Worm (Caenorhabditis elegans) whole organism, L2 larva: Measurements from ENCODE around the gene lurp-2.
A peak's percentile ranks its signal among the peaks of the same experiment; 100 is the strongest.
"Not testable (repeated sequence)": the region's sequence is repeated elsewhere in the genome, so short reads cannot be mapped to it uniquely, and the experiment has no call there.

Experiments
- C34F6.9 ChIP-seq: fragments of 150-350 bp; optimal IDR thresholded peaks from 2 replicates; lab custom pipeline; 2014; ENCODE audit warnings: missing biosample characterization, missing genetic modification characterization
- F13H6.1 ChIP-seq: sonication (generic microtip); optimal IDR thresholded peaks from 2 replicates; lab custom pipeline; 2016; ENCODE audit warnings: missing genetic modification characterization, missing compliant biosample characterization
- Y55F3AM.14 ChIP-seq: fragments of 200-800 bp; sonication (Bioruptor generic); optimal IDR thresholded peaks from 2 replicates; lab custom pipeline; 2018; ENCODE audit warnings: mild to moderate bottlenecking, missing genetic modification characterization, missing compliant biosample characterization
- alr-1 ChIP-seq: fragments of 150-350 bp; optimal IDR thresholded peaks from 2 replicates; lab custom pipeline; 2014; ENCODE audit warnings: missing biosample characterization, missing genetic modification characterization
- ama-1 ChIP-seq: fragments of 150-350 bp; optimal IDR thresholded peaks from 2 replicates; lab custom pipeline; 2018; ENCODE audit warnings: inconsistent platforms
- blmp-1 ChIP-seq: sonication (generic microtip); optimal IDR thresholded peaks from 2 replicates; lab custom pipeline; 2017; ENCODE audit warnings: missing genetic modification characterization, mild to moderate bottlenecking, missing compliant biosample characterization, antibody characterized with exemption, moderate library complexity; ENCODE audit not compliant: insufficient read depth
- ceh-16 ChIP-seq: fragments of 150-350 bp; optimal IDR thresholded peaks from 2 replicates; lab custom pipeline; 2014; ENCODE audit warnings: missing biosample characterization, missing genetic modification characterization
- ceh-82 ChIP-seq: fragments of 150-350 bp; optimal IDR thresholded peaks from 2 replicates; lab custom pipeline; 2014; ENCODE audit warnings: missing biosample characterization, missing genetic modification characterization
- crh-2 ChIP-seq: sonication (generic microtip); optimal IDR thresholded peaks from 2 replicates; lab custom pipeline; 2017; ENCODE audit warnings: missing biosample characterization, missing genetic modification characterization
- dmd-4 ChIP-seq: sonication (generic microtip); optimal IDR thresholded peaks from 2 replicates; lab custom pipeline; 2017; ENCODE audit warnings: missing biosample characterization, missing genetic modification characterization
- egl-27 ChIP-seq: sonication (generic microtip); optimal IDR thresholded peaks from 3 replicates; lab custom pipeline; 2017; ENCODE audit warnings: missing biosample characterization, missing genetic modification reagents, missing genetic modification characterization
- elt-1 ChIP-seq: fragments of 150-350 bp; optimal IDR thresholded peaks from 2 replicates; lab custom pipeline; 2014; ENCODE audit warnings: missing biosample characterization, missing genetic modification characterization
- fos-1 ChIP-seq: fragments of 150-350 bp; optimal IDR thresholded peaks from 2 replicates; lab custom pipeline; 2014; ENCODE audit warnings: missing biosample characterization, missing genetic modification characterization
- gmeb-1 ChIP-seq: fragments of 150-350 bp; optimal IDR thresholded peaks from 2 replicates; lab custom pipeline; 2014; ENCODE audit warnings: missing biosample characterization, missing genetic modification characterization
- lin-11 ChIP-seq: fragments of 150-350 bp; sonication (generic microtip); optimal IDR thresholded peaks from 2 replicates; lab custom pipeline; 2014; ENCODE audit warnings: missing biosample characterization, missing genetic modification characterization, inconsistent platforms, mixed read lengths
- lin-13 ChIP-seq: fragments of 150-350 bp; optimal IDR thresholded peaks from 2 replicates; lab custom pipeline; 2014; ENCODE audit warnings: missing biosample characterization, missing genetic modification reagents, missing genetic modification characterization
- mbf-1 ChIP-seq: sonication (generic microtip); optimal IDR thresholded peaks from 2 replicates; lab custom pipeline; 2017; ENCODE audit warnings: missing biosample characterization, missing genetic modification characterization
- mdl-1 ChIP-seq, 2 experiments: fragments of 150-350 bp in 1 of 2; sonication (generic microtip) in 1 of 2; optimal IDR thresholded peaks; 2 replicates each; lab custom pipeline; 2017; ENCODE audit warnings: missing biosample characterization in 2 of 2, missing genetic modification characterization in 2 of 2
- nhr-10 ChIP-seq: sonication (generic microtip); optimal IDR thresholded peaks from 2 replicates; lab custom pipeline; 2017; ENCODE audit warnings: missing biosample characterization, missing genetic modification characterization
- nhr-11 ChIP-seq: fragments of 150-350 bp; optimal IDR thresholded peaks from 2 replicates; lab custom pipeline; 2014; ENCODE audit warnings: missing biosample characterization, missing genetic modification characterization
- nhr-12 ChIP-seq: fragments of 150-350 bp; optimal IDR thresholded peaks from 2 replicates; lab custom pipeline; 2014; ENCODE audit warnings: missing biosample characterization, missing genetic modification characterization
- nhr-129 ChIP-seq: fragments of 150-350 bp; optimal IDR thresholded peaks from 2 replicates; lab custom pipeline; 2014; ENCODE audit warnings: missing biosample characterization, missing genetic modification characterization
- nhr-237 ChIP-seq: fragments of 150-350 bp; optimal IDR thresholded peaks from 2 replicates; lab custom pipeline; 2014; ENCODE audit warnings: missing biosample characterization, missing genetic modification characterization
- nhr-25 ChIP-seq: fragments of 150-350 bp; sonication (generic microtip); optimal IDR thresholded peaks from 3 replicates; lab custom pipeline; 2014; ENCODE audit warnings: missing biosample characterization, missing genetic modification characterization
- nhr-6 ChIP-seq: fragments of 150-350 bp; optimal IDR thresholded peaks from 2 replicates; lab custom pipeline; 2014; ENCODE audit warnings: missing biosample characterization, missing genetic modification characterization
- nhr-77 ChIP-seq: fragments of 150-350 bp; optimal IDR thresholded peaks from 2 replicates; lab custom pipeline; 2014; ENCODE audit warnings: missing biosample characterization, missing genetic modification characterization
- peb-1 ChIP-seq: fragments of 150-350 bp; optimal IDR thresholded peaks from 2 replicates; lab custom pipeline; 2014; ENCODE audit warnings: missing biosample characterization, missing genetic modification characterization
- sem-4 ChIP-seq: fragments of 150-350 bp; optimal IDR thresholded peaks from 2 replicates; lab custom pipeline; 2014; ENCODE audit warnings: missing biosample characterization, missing genetic modification reagents, missing genetic modification characterization
- sma-3 ChIP-seq: sonication (generic microtip); optimal IDR thresholded peaks from 2 replicates; lab custom pipeline; 2016; ENCODE audit warnings: missing genetic modification reagents, missing genetic modification characterization, missing compliant biosample characterization
- sma-9 ChIP-seq, 2 experiments: fragments of 150-350 bp in 1 of 2; sonication (generic microtip) in 1 of 2; optimal IDR thresholded peaks; 2 replicates each; lab custom pipeline; 2014 to 2016; ENCODE audit warnings: missing genetic modification characterization in 2 of 2, mild to moderate bottlenecking in 1 of 2, missing biosample characterization in 1 of 2, missing compliant biosample characterization in 1 of 2, missing genetic modification reagents in 1 of 2, moderate library complexity in 1 of 2
- snpc-4 ChIP-seq: fragments of 150-350 bp; optimal IDR thresholded peaks from 2 replicates; lab custom pipeline; 2014; ENCODE audit warnings: missing biosample characterization, missing genetic modification characterization
- unc-55 ChIP-seq: fragments of 150-350 bp; sonication (generic microtip); optimal IDR thresholded peaks from 3 replicates; lab custom pipeline; 2014; ENCODE audit warnings: missing biosample characterization, missing genetic modification reagents, missing genetic modification characterization
- unc-62 ChIP-seq: fragments of 150-350 bp; optimal IDR thresholded peaks from 2 replicates; lab custom pipeline; 2014; ENCODE audit warnings: missing biosample characterization, missing genetic modification reagents, missing genetic modification characterization
- zag-1 ChIP-seq: fragments of 150-350 bp; optimal IDR thresholded peaks from 2 replicates; lab custom pipeline; 2014; ENCODE audit warnings: missing biosample characterization, missing genetic modification characterization
- ztf-1 ChIP-seq: fragments of 200-800 bp; sonication (Bioruptor generic); conservative IDR thresholded peaks from 2 replicates; pipeline ENCODE4 v1.3.6; 2022; ENCODE audit warnings: missing genetic modification characterization, missing compliant biosample characterization
- ztf-11 ChIP-seq: sonication (generic microtip); optimal IDR thresholded peaks from 2 replicates; lab custom pipeline; 2017; ENCODE audit warnings: missing biosample characterization, missing genetic modification characterization
- ztf-4 ChIP-seq: fragments of 150-350 bp; optimal IDR thresholded peaks from 2 replicates; lab custom pipeline; 2014; ENCODE audit warnings: missing biosample characterization, missing genetic modification characterization

Gene lurp-2

DNA sequence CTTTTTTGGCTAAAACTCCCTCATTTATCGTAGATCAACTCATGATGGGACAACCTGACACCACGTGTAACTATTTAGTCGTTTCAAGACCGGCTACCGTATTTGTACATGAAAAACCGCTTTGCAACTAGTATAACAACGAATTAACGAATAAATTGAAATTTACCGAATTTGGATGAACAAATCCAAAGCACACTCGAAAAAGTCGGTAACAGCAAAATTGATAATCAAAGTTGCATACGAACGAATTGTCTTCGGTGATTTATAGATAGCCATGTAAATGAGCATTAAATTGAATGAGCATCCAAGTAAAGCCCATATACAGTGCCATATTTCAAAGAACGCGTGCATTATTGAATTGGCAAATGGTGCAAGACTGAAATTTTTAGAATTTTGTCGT lies 21.1 kb upstream of the lurp-2 start, which contains the start of gene srd-17:
srd-17 (minus strand) TSS at position 351 of the 400 bp plus-strand sequence.
- TF ChIP-seq crh-2: no peak
- TF ChIP-seq blmp-1 (tag; lab: Kevin White, UChicago): no peak
- TF ChIP-seq nhr-12 (tag; lab: Kevin White, UChicago): no peak
- no peak for TF ChIP-seq ama-1 (lab: Kevin White, UChicago)
- TF ChIP-seq snpc-4 (tag; lab: Kevin White, UChicago): no peak
- no peak for TF ChIP-seq nhr-237
- TF ChIP-seq nhr-11 (tag; lab: Kevin White, UChicago): no peak
- TF ChIP-seq egl-27 (tag; lab: Kevin White, UChicago): no peak
- no peak for TF ChIP-seq ztf-1
- TF ChIP-seq sma-9 (GFP tag; optimal IDR thresholded peaks at IDR 0.05; lab: Kevin White, UChicago): no peak
- no peak for TF ChIP-seq sma-9 (tag; optimal IDR thresholded peaks at IDR 0.05; lab: Kevin White, UChicago)
- TF ChIP-seq lin-11 (tag; lab: Kevin White, UChicago): no peak
- TF ChIP-seq peb-1 (tag; lab: Kevin White, UChicago): no peak
- no peak for TF ChIP-seq fos-1 (tag; lab: Kevin White, UChicago)
- no peak for TF ChIP-seq elt-1
- TF ChIP-seq sma-3 (GFP tag; lab: Kevin White, UChicago): no peak
- no peak for TF ChIP-seq C34F6.9 (tag; lab: Kevin White, UChicago)
- TF ChIP-seq lin-13 (GFP tag; lab: Kevin White, UChicago): no peak
- TF ChIP-seq F13H6.1: no peak
- TF ChIP-seq ztf-4 (tag; lab: Kevin White, UChicago): no peak
- TF ChIP-seq, all 48 proteins: peak for 0

DNA sequence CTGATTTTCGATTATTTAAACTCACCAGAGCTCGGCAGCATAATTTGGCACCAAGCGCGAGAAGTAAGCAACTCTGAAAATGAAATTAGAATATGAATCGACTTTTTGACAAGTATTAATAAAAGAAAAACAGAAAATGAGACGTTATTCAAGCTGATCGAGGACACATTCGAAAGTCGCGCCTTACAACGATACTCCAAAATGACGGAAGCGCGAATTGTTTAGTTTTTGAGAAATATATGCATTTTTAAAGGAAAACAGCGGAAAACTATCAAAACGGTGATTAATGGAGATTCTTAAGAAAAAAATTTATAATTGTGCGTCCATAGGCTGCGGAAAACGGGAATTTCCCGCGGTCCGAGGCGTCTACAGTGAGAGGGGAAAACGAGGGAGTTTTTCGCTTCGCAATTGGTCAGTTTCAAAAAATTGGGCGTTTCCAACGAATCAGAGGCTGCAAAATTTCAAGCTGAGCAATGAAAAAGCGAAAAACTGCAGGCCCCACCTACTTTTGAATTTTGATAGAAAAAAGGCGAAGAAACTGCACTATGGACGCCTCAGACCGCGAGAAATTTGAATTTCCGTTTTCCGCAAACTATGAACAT lies 15.9 kb upstream of the lurp-2 start, which contains the start of gene mes-4:
mes-4 (minus strand) TSS at position 73 of the 602 bp plus-strand sequence.
- TF ChIP-seq sem-4 (tag; lab: Kevin White, UChicago): no peak
- TF ChIP-seq gmeb-1 (tag; lab: Kevin White, UChicago): peak; percentile 49
- TF ChIP-seq unc-55 (GFP tag; lab: Kevin White, UChicago): no peak
- TF ChIP-seq zag-1 (tag; lab: Kevin White, UChicago): no peak
- TF ChIP-seq ceh-16 (tag; lab: Kevin White, UChicago): no peak
- TF ChIP-seq nhr-129 (tag; lab: Kevin White, UChicago): no peak
- TF ChIP-seq, all 48 proteins: peak for 1

DNA sequence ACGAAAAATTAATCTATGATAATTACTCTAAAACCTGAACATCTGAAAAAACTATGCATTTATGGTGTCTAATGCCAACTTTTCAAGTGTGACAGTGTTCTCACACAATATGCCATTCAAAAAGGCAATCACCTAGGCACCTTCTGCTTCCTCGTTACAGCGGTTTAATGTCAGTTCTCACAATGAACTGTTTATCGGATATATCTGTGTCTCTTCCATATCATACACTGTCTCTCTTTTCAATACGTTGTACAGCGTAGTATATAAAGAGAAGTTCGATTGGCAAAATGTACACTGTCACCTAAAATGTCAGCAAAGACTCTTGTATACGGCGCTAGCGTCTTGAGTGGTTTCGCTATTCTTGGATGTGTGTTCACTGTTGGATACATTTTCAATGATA lies 11.8 kb upstream of the lurp-2 start, which contains the start of gene col-162:
col-162 (plus strand) TSS at position 301 of the 400 bp plus-strand sequence.
- TF ChIP-seq nhr-6 (tag; lab: Kevin White, UChicago) (no peak), F13H6.1 (no peak), nhr-77 (no peak), Y55F3AM.14 (no peak), sma-3 (GFP tag; lab: Kevin White, UChicago) (no peak)
- TF ChIP-seq, all 48 proteins: peak for 0

DNA sequence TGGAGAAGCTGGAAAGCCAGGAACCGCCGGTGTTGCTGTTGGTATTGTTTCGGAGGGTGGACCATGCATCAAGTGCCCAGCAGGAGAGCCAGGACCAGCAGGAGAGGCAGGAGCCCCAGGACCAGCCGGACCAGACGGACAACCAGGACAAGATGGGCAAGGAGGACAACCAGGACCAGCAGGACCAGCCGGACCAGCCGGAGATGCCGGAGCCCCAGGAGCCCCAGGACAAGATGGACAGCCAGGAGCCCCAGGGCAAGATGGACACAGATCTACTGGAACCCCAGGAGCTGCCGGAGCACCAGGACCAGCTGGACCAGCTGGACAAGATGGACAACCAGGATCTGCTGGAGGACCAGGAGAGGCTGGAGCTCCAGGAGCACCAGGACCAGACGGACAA lies 10.6 kb upstream of the lurp-2 start:
- TF ChIP-seq nhr-129 (tag; lab: Kevin White, UChicago) (no peak), mdl-1 (tag; optimal IDR thresholded peaks at IDR 0.05; lab: Kevin White, UChicago) (no peak), nhr-10 (no peak), mbf-1 (no peak), nhr-25 (tag; lab: Kevin White, UChicago) (no peak), dmd-4 (tag; lab: Kevin White, UChicago) (no peak), nhr-77 (no peak), unc-62 (GFP tag; lab: Kevin White, UChicago) (no peak), nhr-6 (tag; lab: Kevin White, UChicago) (no peak), peb-1 (tag; lab: Kevin White, UChicago) (no peak), alr-1 (tag; lab: Kevin White, UChicago) (no peak)

DNA sequence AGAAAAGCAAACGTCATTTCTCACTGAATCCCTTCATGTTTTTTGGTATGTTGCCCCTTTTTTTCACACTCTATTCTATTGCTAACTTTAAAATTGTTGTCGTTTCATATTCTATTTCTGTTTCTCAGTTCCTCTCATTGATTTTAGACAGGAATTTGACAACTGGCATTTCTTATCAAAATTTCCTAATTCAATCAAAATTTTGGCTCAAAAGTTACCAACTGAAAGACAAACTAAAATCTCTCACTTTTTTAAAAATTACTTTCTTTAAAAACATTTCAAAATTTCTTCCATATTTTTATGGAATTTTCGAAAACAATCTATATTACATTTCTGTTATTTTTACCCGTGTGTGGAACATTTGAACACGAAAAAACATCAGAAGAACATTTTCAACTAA lies 9.9 kb upstream of the lurp-2 start, which contains the start of gene Y2H9A.6:
Y2H9A.6 (plus strand) TSS at position 301 of the 400 bp plus-strand sequence.
- TF ChIP-seq mdl-1 (tag; optimal IDR thresholded peaks at IDR 0.05; lab: Kevin White, UChicago); ztf-11; ceh-82 (tag; lab: Kevin White, UChicago): not testable (repeated sequence)
